Fruit fly (Drosophila melanogaster) whole organism, embryonic: ENCODE data around the gene Leash.
A peak's percentile ranks its signal among the peaks of the same experiment; 100 is the strongest.

Experiments
- Atf3 ChIP-seq: fragments of 200-800 bp; sonication (Bioruptor generic); optimal IDR thresholded peaks from 3 replicates; lab custom pipeline; 2016; ENCODE audit warnings: missing biosample characterization, missing genetic modification characterization
- CG1024 ChIP-seq: fragments of 200-800 bp; sonication (Bioruptor generic); IDR thresholded peaks from 2 replicates; pipeline ENCODE4 v1.3.6; 2022; ENCODE audit warnings: missing biosample characterization, missing genetic modification characterization
- CG10431 ChIP-seq: fragments of 200-800 bp; sonication (Bioruptor generic); optimal IDR thresholded peaks from 3 replicates; lab custom pipeline; 2018; ENCODE audit warnings: missing biosample characterization, mild to moderate bottlenecking, missing genetic modification characterization
- CG10543 ChIP-seq: fragments of 200-800 bp; sonication (Bioruptor generic); optimal IDR thresholded peaks from 3 replicates; lab custom pipeline; 2017; ENCODE audit warnings: missing biosample characterization, mild to moderate bottlenecking, missing genetic modification characterization, moderate library complexity
- CG11398 ChIP-seq: fragments of 200-800 bp; sonication (Bioruptor generic); optimal IDR thresholded peaks from 2 replicates; lab custom pipeline; 2016; ENCODE audit warnings: missing biosample characterization, missing genetic modification characterization
- CG12391 ChIP-seq: fragments of 200-800 bp; sonication (Bioruptor generic); optimal IDR thresholded peaks from 3 replicates; lab custom pipeline; 2018; ENCODE audit warnings: missing biosample characterization, mild to moderate bottlenecking, missing genetic modification characterization, moderate library complexity
- CG14014 ChIP-seq: fragments of 200-800 bp; sonication (Bioruptor generic); IDR thresholded peaks from 2 replicates; pipeline ENCODE4 v1.3.6; 2022; ENCODE audit warnings: missing biosample characterization, missing genetic modification characterization
- CG14710 ChIP-seq: fragments of 200-800 bp; sonication (Bioruptor generic); optimal IDR thresholded peaks from 3 replicates; lab custom pipeline; 2019; ENCODE audit warnings: missing biosample characterization, mild to moderate bottlenecking, missing genetic modification characterization, moderate library complexity
- CG16815 ChIP-seq: fragments of 200-800 bp; sonication (Bioruptor generic); optimal IDR thresholded peaks from 3 replicates; lab custom pipeline; 2017; ENCODE audit warnings: missing biosample characterization, mild to moderate bottlenecking, missing genetic modification characterization
- CG18599 ChIP-seq: fragments of 200-800 bp; sonication (Bioruptor generic); optimal IDR thresholded peaks from 3 replicates; lab custom pipeline; 2017; ENCODE audit warnings: missing biosample characterization, missing genetic modification characterization, mild to moderate bottlenecking, moderate library complexity, missing genetic modification reagents
- CG2116 ChIP-seq: fragments of 200-800 bp; sonication (Bioruptor generic); optimal IDR thresholded peaks from 3 replicates; lab custom pipeline; 2018; ENCODE audit warnings: missing biosample characterization, mild to moderate bottlenecking, missing genetic modification characterization
- CG30403 ChIP-seq: fragments of 200-800 bp; sonication (Bioruptor generic); optimal IDR thresholded peaks from 3 replicates; lab custom pipeline; 2016; ENCODE audit warnings: missing biosample characterization, missing genetic modification characterization
- CG6813 ChIP-seq: fragments of 200-800 bp; sonication (Bioruptor generic); optimal IDR thresholded peaks from 2 replicates; lab custom pipeline; 2017; ENCODE audit warnings: missing biosample characterization, missing genetic modification characterization, mild to moderate bottlenecking, moderate library complexity, missing genetic modification reagents
- CG7928 ChIP-seq: fragments of 200-800 bp; sonication (Bioruptor generic); optimal IDR thresholded peaks from 2 replicates; lab custom pipeline; 2017; ENCODE audit warnings: missing biosample characterization, mild to moderate bottlenecking, missing genetic modification characterization
- CTCF ChIP-seq: fragments of 200-800 bp; sonication (Bioruptor generic); optimal IDR thresholded peaks from 2 replicates; lab custom pipeline; 2017; ENCODE audit warnings: missing biosample characterization, mild to moderate bottlenecking, missing genetic modification characterization, moderate library complexity
- D ChIP-seq, 2 experiments: fragments of 200-800 bp in 1 of 2; fragments of >200 bp in 1 of 2; sonication (Bioruptor generic) in 1 of 2; optimal IDR thresholded peaks; 2 replicates in 1 of 2; 3 replicates in 1 of 2; lab custom pipeline; 2017; ENCODE audit warnings: mild to moderate bottlenecking in 1 of 2, missing biosample characterization in 1 of 2, missing genetic modification characterization in 1 of 2, missing genetic modification reagents in 1 of 2
- Dip2 ChIP-seq: fragments of 200-800 bp; sonication (Bioruptor generic); IDR thresholded peaks from 2 replicates; pipeline ENCODE4 v1.3.6; 2022; ENCODE audit warnings: missing biosample characterization, missing genetic modification characterization
- Dp ChIP-seq: fragments of 200-800 bp; sonication (Bioruptor generic); optimal IDR thresholded peaks from 2 replicates; lab custom pipeline; 2018; ENCODE audit warnings: missing biosample characterization, mild to moderate bottlenecking, missing genetic modification characterization, moderate library complexity
- MESR4 ChIP-seq: fragments of 200-800 bp; sonication (Bioruptor generic); optimal IDR thresholded peaks from 2 replicates; lab custom pipeline; 2018; ENCODE audit warnings: missing biosample characterization, mild to moderate bottlenecking, missing genetic modification characterization, moderate library complexity
- Mad ChIP-seq: fragments of 200-800 bp; sonication (Bioruptor generic); optimal IDR thresholded peaks from 2 replicates; lab custom pipeline; 2016; ENCODE audit warnings: missing biosample characterization, missing genetic modification characterization
- Opbp ChIP-seq: fragments of 200-800 bp; sonication (Bioruptor generic); IDR thresholded peaks from 3 replicates; pipeline ENCODE4 v1.3.6; 2022; ENCODE audit warnings: missing biosample characterization, missing genetic modification characterization; ENCODE audit not compliant: partially characterized antibody
- Poxn ChIP-seq: fragments of 200-800 bp; sonication (Bioruptor generic); IDR thresholded peaks from 2 replicates; pipeline ENCODE4 v1.3.6; 2022; ENCODE audit warnings: missing biosample characterization, missing genetic modification characterization
- Sin3A ChIP-seq: fragments of >200 bp; optimal IDR thresholded peaks from 2 replicates; lab custom pipeline; 2018
- Six4 ChIP-seq: fragments of 200-800 bp; sonication (Bioruptor generic); optimal IDR thresholded peaks from 2 replicates; lab custom pipeline; 2016; ENCODE audit warnings: missing biosample characterization, missing genetic modification characterization
- Trl ChIP-seq, 3 experiments: fragments of >200 bp in 2 of 3; fragments of 200-800 bp in 1 of 3; sonication (Bioruptor generic) in 1 of 3; optimal IDR thresholded peaks; 2 replicates in 1 of 3; 3 replicates in 2 of 3; lab custom pipeline; 2016 to 2017; ENCODE audit warnings: missing biosample characterization in 1 of 3, missing genetic modification characterization in 1 of 3
- Vsx1 ChIP-seq: fragments of 200-800 bp; sonication (Bioruptor generic); optimal IDR thresholded peaks from 2 replicates; lab custom pipeline; 2017; ENCODE audit warnings: missing biosample characterization, mild to moderate bottlenecking, missing genetic modification characterization, missing genetic modification reagents
- YL-1 ChIP-seq: fragments of 200-800 bp; sonication (Bioruptor generic); optimal IDR thresholded peaks from 3 replicates; lab custom pipeline; 2017; ENCODE audit warnings: missing biosample characterization, mild to moderate bottlenecking, missing genetic modification characterization
- cad ChIP-seq: fragments of >200 bp; optimal IDR thresholded peaks from 2 replicates; lab custom pipeline; 2017; ENCODE audit warnings: missing biosample characterization, missing genetic modification characterization
- crol ChIP-seq: fragments of 200-800 bp; sonication (Bioruptor generic); IDR thresholded peaks from 2 replicates; pipeline ENCODE4 v1.3.6; 2022; ENCODE audit warnings: missing biosample characterization, missing genetic modification characterization
- crp ChIP-seq, 2 experiments: fragments of 200-800 bp; sonication (Bioruptor generic); optimal IDR thresholded peaks; 2 replicates in 1 of 2; 3 replicates in 1 of 2; lab custom pipeline; 2017; ENCODE audit warnings: missing biosample characterization in 2 of 2, missing genetic modification characterization in 2 of 2, mild to moderate bottlenecking in 1 of 2, moderate library complexity in 1 of 2
- danr ChIP-seq: fragments of 200-800 bp; sonication (Bioruptor generic); IDR thresholded peaks from 2 replicates; pipeline ENCODE4 v1.3.6; 2022; ENCODE audit warnings: missing biosample characterization, missing genetic modification characterization
- fd64A ChIP-seq: fragments of 200-800 bp; sonication (Bioruptor generic); optimal IDR thresholded peaks from 3 replicates; lab custom pipeline; 2018; ENCODE audit warnings: missing biosample characterization, mild to moderate bottlenecking, missing genetic modification characterization
- gce ChIP-seq: fragments of 200-800 bp; sonication (Bioruptor generic); IDR thresholded peaks from 3 replicates; pipeline ENCODE4 v1.3.6; 2022; ENCODE audit warnings: missing biosample characterization, missing genetic modification characterization
- gfzf ChIP-seq: fragments of 200-800 bp; sonication (Bioruptor generic); optimal IDR thresholded peaks from 2 replicates; lab custom pipeline; 2016; ENCODE audit warnings: missing biosample characterization, mild to moderate bottlenecking, missing genetic modification characterization, moderate library complexity
- inv ChIP-seq: fragments of 200-800 bp; sonication (Bioruptor generic); IDR thresholded peaks from 2 replicates; pipeline ENCODE4 v1.3.6; 2022; ENCODE audit warnings: missing biosample characterization, missing genetic modification characterization; ENCODE audit not compliant: partially characterized antibody
- kay ChIP-seq: fragments of 200-800 bp; sonication (Bioruptor generic); optimal IDR thresholded peaks from 2 replicates; lab custom pipeline; 2016; ENCODE audit warnings: missing biosample characterization, missing genetic modification characterization
- nerfin-1 ChIP-seq: fragments of 200-800 bp; sonication (Bioruptor generic); optimal IDR thresholded peaks from 3 replicates; lab custom pipeline; 2019; ENCODE audit warnings: missing biosample characterization, mild to moderate bottlenecking, missing genetic modification characterization, moderate library complexity
- phol ChIP-seq: fragments of 200-800 bp; sonication (Bioruptor generic); optimal IDR thresholded peaks from 3 replicates; lab custom pipeline; 2018; ENCODE audit warnings: missing biosample characterization, mild to moderate bottlenecking, missing genetic modification characterization, moderate library complexity
- seq ChIP-seq: fragments of 200-800 bp; sonication (Bioruptor generic); IDR thresholded peaks from 2 replicates; pipeline ENCODE4 v1.3.6; 2022; ENCODE audit warnings: missing biosample characterization, missing genetic modification characterization
- tna ChIP-seq: fragments of 200-800 bp; sonication (Bioruptor generic); IDR thresholded peaks from 2 replicates; pipeline ENCODE4 v1.3.6; 2022; ENCODE audit warnings: missing biosample characterization, missing genetic modification characterization; ENCODE audit not compliant: partially characterized antibody
- trem ChIP-seq: fragments of 200-800 bp; optimal IDR thresholded peaks from 3 replicates; lab custom pipeline; 2019; ENCODE audit warnings: missing biosample characterization, mild to moderate bottlenecking, missing genetic modification characterization, moderate library complexity
- zen ChIP-seq: fragments of 200-800 bp; sonication (Bioruptor generic); optimal IDR thresholded peaks from 3 replicates; lab custom pipeline; 2018; ENCODE audit warnings: missing biosample characterization, mild to moderate bottlenecking, missing genetic modification characterization, moderate library complexity

The Leash gene

dm6 chr3R:10856618-10857017, 28.7 kb upstream of the Leash start, which contains the start of gene CG4570 (continued):
- TF ChIP-seq tna (GFP tag; lab: Robert Waterston, UW) (no peak), danr (GFP tag; lab: Robert Waterston, UW) (no peak), MESR4 (peak; percentile 29), CG2116 (no peak), cad (GFP tag; lab: Kevin White, UChicago) (peak; percentile 62), seq (GFP tag; lab: Robert Waterston, UW) (peak; percentile 14; the same call in 1 of the 2 replicates), Opbp (no peak), CG6813 (GFP tag; lab: Kevin White, UChicago) (no peak), crp (GFP tag; optimal IDR thresholded peaks at IDR 0.05; lab: Kevin White, UChicago) (peak in 1 of 2 experiments; percentile 76), CG12391 (tag; lab: Kevin White, UChicago) (no peak), gfzf (peak; percentile 16), Trl (optimal IDR thresholded peaks at IDR 0.05; lab: Kevin White, UChicago) (no peak), Trl (GFP tag; optimal IDR thresholded peaks at IDR 0.05; lab: Kevin White, UChicago) (no peak), CG1024 (no peak), YL-1 (GFP tag; lab: Kevin White, UChicago) (peak; percentile 33), CG30403 (GFP tag; lab: Kevin White, UChicago) (no peak), trem (peak; percentile 48), zen (tag; lab: Kevin White, UChicago) (no peak), Six4 (GFP tag; lab: Kevin White, UChicago) (no peak), Sin3A (lab: Kevin White, UChicago) (no peak), phol (tag; lab: Kevin White, UChicago) (peak; percentile 74), Dp (peak; percentile 7), D (optimal IDR thresholded peaks at IDR 0.05; lab: Kevin White, UChicago) (peak; percentile 13), D (GFP tag; optimal IDR thresholded peaks at IDR 0.05; lab: Kevin White, UChicago) (no peak), CG14014 (GFP tag; lab: Robert Waterston, UW) (no peak), Mad (GFP tag; lab: Kevin White, UChicago) (no peak), fd64A (GFP tag; lab: Kevin White, UChicago) (no peak), CG7928 (no peak), CG11398 (GFP tag; lab: Kevin White, UChicago) (no peak)
- TF ChIP-seq, all 482 proteins: peak for 12

- TF ChIP-seq gce (GFP tag; lab: Robert Waterston, UW): no peak
- TF ChIP-seq CG14710 (tag; lab: Kevin White, UChicago): no peak
- no peak for TF ChIP-seq Atf3
- TF ChIP-seq inv: no peak
- TF ChIP-seq CTCF (GFP tag; lab: Kevin White, UChicago): no peak
- TF ChIP-seq CG10543 (GFP tag; lab: Kevin White, UChicago): no peak
- no peak for TF ChIP-seq kay
- TF ChIP-seq CG10431 (GFP tag; lab: Kevin White, UChicago): no peak
- no peak for TF ChIP-seq Dip2 (GFP tag; lab: Robert Waterston, UW)
- TF ChIP-seq CG18599 (GFP tag; lab: Kevin White, UChicago): no peak
- TF ChIP-seq crol (GFP tag; lab: Robert Waterston, UW): no peak
- no peak for TF ChIP-seq CG16815 (GFP tag; lab: Kevin White, UChicago)
- TF ChIP-seq Poxn (GFP tag; lab: Robert Waterston, UW): no peak
- no peak for TF ChIP-seq nerfin-1 (tag; lab: Kevin White, UChicago)
- no peak for TF ChIP-seq Vsx1
- TF ChIP-seq, all 482 proteins: peak for 0
These were observed 25.6 kb upstream of the Leash start, which contains the start of gene CG14694 for dm6 chr3R:10859713-10860112. Gene CG14694 (minus strand): TSS chr3R:10859813.
